Fruit fly (Drosophila melanogaster) S2 (cell line): ENCODE data around the gene CG16865.

ENCODE experiments used
- CG8478 ChIP-seq: fragments of >200 bp; optimal IDR thresholded peaks from 2 replicates; lab custom pipeline; 2018
- CTCF ChIP-seq, 2 experiments: fragments of >200 bp; optimal IDR thresholded peaks; 2 replicates each; lab custom pipeline; 2018

- TF ChIP-seq CG8478 (lab: Kevin White, UChicago) (no peak), CTCF (optimal IDR thresholded peaks at IDR 0.05; lab: Kevin White, UChicago) (peak in 1 of 2 experiments; percentile 8)
Measured at dm6 chr2L:13829540-13829939, 18.2 kb downstream of the CG16865 start, which contains the start of the genes Arpc1 and Orc5.
